Fruit fly (Drosophila melanogaster) S2 (cell line): ENCODE results near the gene CG31717.

Source experiments
- CG8478 ChIP-seq: fragments of >200 bp; optimal IDR thresholded peaks from 2 replicates; lab custom pipeline; 2018
- CTCF ChIP-seq, 2 experiments: fragments of >200 bp; optimal IDR thresholded peaks; 2 replicates each; lab custom pipeline; 2018

The CG31717 gene

dm6 chr2L:10226213-10226723 lies 24.3 kb upstream of the CG31717 start:
- TF ChIP-seq CTCF (optimal IDR thresholded peaks at IDR 0.05; lab: Kevin White, UChicago), result no peak
- TF ChIP-seq CG8478, result no peak

DNA sequence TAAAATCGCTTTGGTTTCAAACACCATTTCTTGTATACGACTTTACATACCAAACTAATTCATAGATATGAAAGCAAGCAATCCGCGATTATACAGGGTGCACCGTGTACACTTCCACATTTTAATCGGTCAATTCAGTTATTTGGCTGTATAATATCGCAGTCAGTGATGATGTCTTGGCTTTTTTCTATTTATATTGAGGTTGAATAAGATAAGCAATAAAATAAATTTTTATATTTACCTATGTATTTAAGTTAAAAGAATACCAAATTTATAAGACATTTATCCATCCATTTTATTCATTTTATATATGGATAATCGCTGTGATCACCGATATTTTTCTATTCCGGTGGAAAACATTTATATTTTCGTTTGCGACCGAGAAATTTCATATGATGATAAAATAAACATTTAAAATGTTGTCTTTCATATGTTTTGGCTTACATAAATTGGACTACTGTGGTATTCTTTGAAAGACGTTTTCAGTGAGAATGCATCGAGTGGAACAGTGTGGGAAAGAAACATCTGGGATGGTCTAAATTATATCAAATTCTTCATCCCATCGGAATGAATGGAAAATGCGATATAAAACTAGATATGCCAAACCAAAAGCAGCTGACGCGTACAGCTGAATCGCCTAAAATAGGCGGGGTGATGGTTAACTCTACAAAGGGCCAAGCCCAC lies 23.7 kb upstream of the CG31717 start, which contains the start of gene CG5708:
Gene CG5708, minus strand, starts transcription at position 85 of the 684 bp plus-strand sequence.
- no peak for TF ChIP-seq CG8478
- no peak for TF ChIP-seq CTCF (optimal IDR thresholded peaks at IDR 0.05; lab: Kevin White, UChicago)

dm6 chr2L:10230455-10230854 lies 20.1 kb upstream of the CG31717 start:
- TF ChIP-seq CG8478 (no peak), CTCF (optimal IDR thresholded peaks at IDR 0.05; lab: Kevin White, UChicago) (no peak)

- no peak for TF ChIP-seq CG8478
- TF ChIP-seq CTCF (optimal IDR thresholded peaks at IDR 0.05; lab: Kevin White, UChicago), result no peak
Measured at dm6 chr2L:10231092-10231494, 19.4 kb upstream of the CG31717 start.

dm6 chr2L:10231510-10231909 lies 19.0 kb upstream of the CG31717 start, which contains the start of gene ova:
ova (minus strand) TSS chr2L:10231692.
- TF ChIP-seq CG8478 (no peak), CTCF (optimal IDR thresholded peaks at IDR 0.05; lab: Kevin White, UChicago) (no peak)

dm6 chr2L:10232152-10232816 lies 18.3 kb upstream of the CG31717 start, which contains the start of gene eEF1delta:
eEF1delta (plus strand) TSS chr2L:10232507.
- TF ChIP-seq CG8478 (no peak), CTCF (optimal IDR thresholded peaks at IDR 0.05; lab: Kevin White, UChicago) (no peak)

dm6 chr2L:10232827-10233226 lies 17.7 kb upstream of the CG31717 start:
- TF ChIP-seq CG8478 (no peak), CTCF (optimal IDR thresholded peaks at IDR 0.05; lab: Kevin White, UChicago) (no peak)

- TF ChIP-seq CTCF (optimal IDR thresholded peaks at IDR 0.05; lab: Kevin White, UChicago) (no peak), CG8478 (no peak)
Measured at dm6 chr2L:10237725-10238446, 12.7 kb upstream of the CG31717 start, which contains the start of gene mthl15. mthl15 (minus strand) TSS chr2L:10238317.

DNA sequence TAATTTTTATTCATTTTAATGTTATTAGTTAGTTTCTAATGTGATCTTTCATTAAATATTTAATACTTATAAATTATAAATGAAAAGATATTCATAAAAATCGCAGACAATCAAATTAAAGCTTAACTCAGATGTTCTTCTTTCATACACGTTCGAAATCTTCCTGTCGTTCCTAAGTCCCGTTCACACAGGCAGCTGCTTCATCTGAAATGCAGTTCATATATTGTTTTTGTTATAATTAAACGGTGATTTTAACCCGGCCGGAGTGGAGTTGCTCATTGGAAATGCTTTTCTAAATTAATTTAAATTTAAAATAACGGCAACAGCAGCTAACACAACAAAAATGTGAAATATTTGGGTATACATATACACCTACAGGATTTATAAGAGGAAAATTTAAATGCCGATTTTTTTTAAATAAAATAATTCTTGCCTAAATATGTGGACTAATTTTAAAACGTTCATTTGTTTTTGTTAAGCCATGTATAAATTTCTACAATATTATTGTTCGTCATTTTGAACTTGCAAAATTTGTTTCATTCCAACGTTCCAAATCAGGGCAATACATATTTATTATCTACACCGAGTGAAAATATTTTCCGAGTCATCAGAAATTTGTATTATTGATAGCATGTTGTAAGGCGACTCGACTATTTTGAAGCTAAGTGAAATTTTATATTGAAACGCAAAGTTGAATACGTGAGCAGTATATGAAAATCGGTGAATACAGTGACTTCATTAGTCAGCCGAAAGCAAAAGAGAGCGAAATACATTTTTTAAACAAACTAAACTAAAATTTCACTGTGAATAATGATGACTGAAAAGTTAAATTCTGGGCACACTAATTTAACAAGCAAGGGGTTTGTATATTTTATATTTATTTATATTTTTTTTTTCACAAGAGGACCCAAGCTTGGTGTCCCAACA lies 11.5 kb upstream of the CG31717 start, which contains the start of gene me31B:
Gene me31B, plus strand, starts transcription at position 616 of the 927 bp plus-strand sequence.
- TF ChIP-seq CTCF (optimal IDR thresholded peaks at IDR 0.05; lab: Kevin White, UChicago), result no peak
- TF ChIP-seq CG8478, result no peak

DNA sequence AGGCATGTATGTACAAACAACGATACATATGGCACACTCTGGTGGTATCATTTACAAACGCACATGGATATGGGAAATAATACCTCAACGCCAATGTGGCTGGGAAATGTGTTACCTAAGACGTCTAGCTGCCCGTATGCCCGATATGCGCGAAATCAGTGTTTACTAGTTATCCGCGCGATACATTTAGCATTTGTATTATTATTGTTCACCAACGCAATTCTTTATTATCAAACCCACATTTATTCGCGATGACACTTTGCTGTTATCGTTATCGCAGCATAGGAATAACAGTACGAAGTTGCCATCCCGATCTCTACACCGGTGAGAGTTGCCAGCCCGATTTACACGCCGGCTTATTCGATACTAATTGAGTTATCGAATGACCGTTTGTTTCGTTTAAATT lies 3.7 kb upstream of the CG31717 start, which contains the start of gene chico:
Gene chico, minus strand, starts transcription at position 294 of the 406 bp plus-strand sequence.
- peak; percentile 45 to 46 for TF ChIP-seq CTCF (optimal IDR thresholded peaks at IDR 0.05; lab: Kevin White, UChicago)
- no peak for TF ChIP-seq CG8478

DNA sequence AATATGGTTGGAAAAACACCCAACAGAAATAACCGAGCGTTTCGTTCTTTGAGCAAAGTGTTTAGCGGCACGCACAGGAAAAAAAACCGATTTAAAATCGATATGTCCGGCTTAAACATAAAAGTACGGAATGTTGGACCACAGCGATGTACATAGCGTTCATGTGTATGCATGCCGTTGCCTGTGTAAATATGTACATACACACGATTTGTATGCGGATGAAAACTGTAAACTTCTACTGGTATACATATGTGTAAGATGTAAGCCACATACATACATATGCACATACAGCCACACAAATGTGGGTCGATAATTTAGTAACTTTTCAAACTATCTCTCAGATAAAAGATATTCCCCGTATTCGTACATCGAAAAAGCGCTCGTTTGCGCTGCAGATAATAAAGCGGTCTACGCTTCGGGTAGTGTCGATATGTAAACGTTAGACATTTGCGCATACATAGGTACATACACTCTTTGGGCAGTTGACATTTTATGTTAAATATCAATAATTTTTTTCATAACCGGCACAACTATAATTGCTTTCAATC lies 808 bp upstream of the CG31717 start:
- TF ChIP-seq CTCF (optimal IDR thresholded peaks at IDR 0.05; lab: Kevin White, UChicago) (no peak), CG8478 (no peak)

dm6 chr2L:10251592-10251991 lies 1.1 kb downstream of the CG31717 start, which contains the start of gene Ror:
Ror (plus strand) TSS chr2L:10251843.
- TF ChIP-seq CG8478, result no peak

DNA sequence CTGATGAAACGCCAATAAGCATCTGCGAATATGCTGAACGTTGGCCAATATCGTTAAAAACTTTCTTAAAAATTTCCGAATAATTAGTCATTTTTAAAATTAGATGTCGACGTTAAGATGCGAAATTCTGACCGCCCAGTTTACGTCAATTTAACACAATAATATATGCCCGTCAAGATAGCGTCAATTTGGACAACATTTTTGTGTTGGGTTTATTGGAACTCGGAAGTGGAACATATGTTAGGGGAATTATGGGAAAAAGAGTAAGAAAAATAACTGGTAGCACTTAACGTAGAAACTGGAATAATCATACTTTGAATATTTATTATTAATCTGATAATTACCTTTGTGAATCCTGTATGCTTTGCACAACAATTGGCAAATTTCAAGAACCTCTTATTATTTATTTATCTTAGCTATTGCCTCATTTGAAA lies 5.2 kb downstream of the CG31717 start, which contains the start of gene CG5676:
Gene CG5676, minus strand, starts transcription at position 167 of the 434 bp plus-strand sequence.
- TF ChIP-seq CG8478 (no peak), CTCF (optimal IDR thresholded peaks at IDR 0.05; lab: Kevin White, UChicago) (no peak)
